Worm (Caenorhabditis elegans): ENCODE measurements around the gene peli-1.

The peli-1 gene

DNA sequence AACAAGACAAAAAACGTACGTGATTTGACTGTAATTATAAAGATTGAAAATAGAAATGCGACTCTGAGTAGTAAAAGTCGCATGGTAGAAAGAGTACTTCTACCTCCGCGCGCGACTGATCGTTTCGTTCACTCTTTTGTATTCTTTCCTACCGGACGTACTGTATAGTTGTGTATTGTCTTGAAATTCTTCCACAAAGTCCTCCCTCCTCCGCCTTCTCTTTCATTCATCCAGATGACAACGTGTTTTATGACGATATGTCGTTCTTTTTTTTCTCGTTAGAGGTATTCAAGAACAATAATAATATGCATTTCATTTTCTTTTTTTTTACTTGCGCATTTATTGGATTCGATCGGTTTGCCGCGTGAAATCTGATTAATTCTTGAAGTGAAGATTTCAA lies 20.9 kb downstream of the peli-1 start, which contains the start of gene K09H11.4:
TSS of gene K09H11.4 (minus strand) at position 101 of the 400 bp plus-strand sequence.
- no peak for TF ChIP-seq F13C5.2 (tag; optimal IDR thresholded peaks at IDR 0.05)
- no peak for TF ChIP-seq hnd-1 (tag; optimal IDR thresholded peaks at IDR 0.05)
- TF ChIP-seq ama-1 (optimal IDR thresholded peaks at IDR 0.05), result no peak
- no peak for TF ChIP-seq pes-1 (GFP tag; IDR thresholded peaks at IDR 0.05)
- TF ChIP-seq aly-1 (tag; optimal IDR thresholded peaks at IDR 0.05), result no peak
- TF ChIP-seq hmg-4 (GFP tag; optimal IDR thresholded peaks at IDR 0.05), result no peak
- no peak for TF ChIP-seq tra-4 (tag; optimal IDR thresholded peaks at IDR 0.05)
- no peak for TF ChIP-seq tbx-11 (GFP tag; IDR thresholded peaks at IDR 0.05)
- TF ChIP-seq tbx-37 (GFP tag; conservative IDR thresholded peaks at IDR 0.05), result no peak
- TF ChIP-seq flt-1 (GFP tag; IDR thresholded peaks at IDR 0.05), result no peak
- TF ChIP-seq scrt-1 (GFP tag; IDR thresholded peaks at IDR 0.05), result no peak
- TF ChIP-seq ceh-13 (GFP tag; optimal IDR thresholded peaks at IDR 0.05), result no peak
- no peak for TF ChIP-seq hmbx-1 (tag; optimal IDR thresholded peaks at IDR 0.05)
- no peak for TF ChIP-seq ets-7 (tag; optimal IDR thresholded peaks at IDR 0.05)
- TF ChIP-seq sea-1 (GFP tag; conservative IDR thresholded peaks at IDR 0.05), result no peak
- no peak for TF ChIP-seq ceh-36 (tag; optimal IDR thresholded peaks at IDR 0.05)

- no peak for TF ChIP-seq hmbx-1 (tag; optimal IDR thresholded peaks at IDR 0.05)
- TF ChIP-seq hmg-4 (GFP tag; optimal IDR thresholded peaks at IDR 0.05), result no peak
- TF ChIP-seq hnd-1 (tag; optimal IDR thresholded peaks at IDR 0.05), result no peak
- no peak for TF ChIP-seq tbx-37 (GFP tag; conservative IDR thresholded peaks at IDR 0.05)
- no peak for TF ChIP-seq ceh-13 (GFP tag; optimal IDR thresholded peaks at IDR 0.05)
- TF ChIP-seq F13C5.2 (tag; optimal IDR thresholded peaks at IDR 0.05), result no peak
- no peak for TF ChIP-seq ama-1 (optimal IDR thresholded peaks at IDR 0.05)
- TF ChIP-seq pes-1 (GFP tag; IDR thresholded peaks at IDR 0.05), result no peak
These were observed 25.2 kb downstream of the peli-1 start, which contains the start of gene K09H11.15 for ce11 chrV:5730783-5731182. K09H11.15 (minus strand) TSS chrV:5730883.

DNA sequence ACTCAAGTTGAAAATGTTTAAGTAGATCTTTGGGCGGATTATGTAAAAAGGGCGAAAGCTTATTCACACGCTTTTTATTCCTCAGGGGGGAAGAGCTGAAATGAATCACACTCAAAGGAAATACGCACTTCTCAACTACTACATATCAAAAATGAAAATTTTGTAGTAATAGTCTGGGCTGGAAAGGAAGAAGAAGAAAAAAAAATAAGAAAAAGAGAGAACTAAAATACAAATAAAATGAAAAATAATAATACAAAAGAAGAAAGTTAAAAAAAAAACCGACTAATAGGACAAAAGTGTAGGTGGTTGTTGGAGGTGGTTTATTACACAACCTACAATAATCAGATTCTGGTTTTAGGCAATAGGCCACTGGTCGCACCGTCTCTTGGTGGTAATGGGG lies 30.5 kb downstream of the peli-1 start, which contains the start of gene K09H11.6:
TSS of gene K09H11.6 (minus strand) at position 101 of the 400 bp plus-strand sequence.
- no peak for TF ChIP-seq B0310.2 (tag; optimal IDR thresholded peaks at IDR 0.05)
- TF ChIP-seq sea-1 (GFP tag; conservative IDR thresholded peaks at IDR 0.05), result no peak
- TF ChIP-seq hnd-1 (tag; optimal IDR thresholded peaks at IDR 0.05), result no peak

- TF ChIP-seq hmg-4 (GFP tag; optimal IDR thresholded peaks at IDR 0.05), result no peak
- TF ChIP-seq flt-1 (GFP tag; IDR thresholded peaks at IDR 0.05), result no peak
- TF ChIP-seq tbx-37 (GFP tag; conservative IDR thresholded peaks at IDR 0.05), result no peak
- no peak for TF ChIP-seq ama-1 (optimal IDR thresholded peaks at IDR 0.05)
These were observed 33.8 kb downstream of the peli-1 start for ce11 chrV:5739438-5739837.

- TF ChIP-seq B0310.2 (tag; optimal IDR thresholded peaks at IDR 0.05) (no peak), ceh-36 (tag; optimal IDR thresholded peaks at IDR 0.05) (no peak), aly-1 (tag; optimal IDR thresholded peaks at IDR 0.05) (no peak), hnd-1 (tag; optimal IDR thresholded peaks at IDR 0.05) (no peak), ets-7 (tag; optimal IDR thresholded peaks at IDR 0.05) (no peak), sea-1 (GFP tag; conservative IDR thresholded peaks at IDR 0.05) (no peak), tbx-37 (GFP tag; conservative IDR thresholded peaks at IDR 0.05) (no peak), ama-1 (optimal IDR thresholded peaks at IDR 0.05) (no peak), hmg-4 (GFP tag; optimal IDR thresholded peaks at IDR 0.05) (no peak), tra-4 (tag; optimal IDR thresholded peaks at IDR 0.05) (no peak)
These were observed 35.6 kb downstream of the peli-1 start for ce11 chrV:5741237-5741636.

ce11 chrV:5746237-5746636 lies 40.6 kb downstream of the peli-1 start:
- TF ChIP-seq hnd-1 (tag; optimal IDR thresholded peaks at IDR 0.05), result no peak
- TF ChIP-seq tra-4 (tag; optimal IDR thresholded peaks at IDR 0.05), result no peak
- no peak for TF ChIP-seq ceh-13 (GFP tag; optimal IDR thresholded peaks at IDR 0.05)
- TF ChIP-seq B0310.2 (tag; optimal IDR thresholded peaks at IDR 0.05), result no peak
- no peak for TF ChIP-seq F13C5.2 (tag; optimal IDR thresholded peaks at IDR 0.05)
- no peak for TF ChIP-seq scrt-1 (GFP tag; IDR thresholded peaks at IDR 0.05)
- TF ChIP-seq tbx-11 (GFP tag; IDR thresholded peaks at IDR 0.05), result no peak
- no peak for TF ChIP-seq hmbx-1 (tag; optimal IDR thresholded peaks at IDR 0.05)

DNA sequence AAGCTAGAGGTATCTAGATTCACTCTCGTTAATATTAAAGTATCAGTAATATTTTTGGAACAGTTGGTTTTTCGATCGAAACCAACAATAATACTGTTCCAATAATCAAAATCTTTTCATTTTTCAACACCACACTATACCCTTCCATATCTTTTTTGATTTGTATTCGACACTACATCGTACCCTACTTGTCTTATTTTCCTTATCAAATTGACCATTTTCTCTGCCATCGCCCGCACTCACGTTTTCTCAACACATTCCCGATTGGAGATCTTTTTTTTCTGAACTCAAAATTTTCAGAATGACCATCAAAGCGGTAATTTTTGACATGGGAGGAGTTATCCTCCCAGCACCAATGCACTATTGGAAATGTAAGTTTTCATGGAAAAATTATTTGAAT lies 41.9 kb downstream of the peli-1 start, which contains the start of gene acds-10:
TSS of gene acds-10 (plus strand) at position 301 of the 400 bp plus-strand sequence.
- no peak for TF ChIP-seq pes-1 (GFP tag; IDR thresholded peaks at IDR 0.05)
- no peak for TF ChIP-seq hnd-1 (tag; optimal IDR thresholded peaks at IDR 0.05)
- TF ChIP-seq ceh-13 (GFP tag; optimal IDR thresholded peaks at IDR 0.05), result no peak
- no peak for TF ChIP-seq hmg-4 (GFP tag; optimal IDR thresholded peaks at IDR 0.05)
- TF ChIP-seq F13C5.2 (tag; optimal IDR thresholded peaks at IDR 0.05), result no peak
- no peak for TF ChIP-seq tbx-37 (GFP tag; conservative IDR thresholded peaks at IDR 0.05)
- TF ChIP-seq hmbx-1 (tag; optimal IDR thresholded peaks at IDR 0.05), result no peak
- no peak for TF ChIP-seq tbx-11 (GFP tag; IDR thresholded peaks at IDR 0.05)
- no peak for TF ChIP-seq flt-1 (GFP tag; IDR thresholded peaks at IDR 0.05)
- no peak for TF ChIP-seq ama-1 (optimal IDR thresholded peaks at IDR 0.05)
- no peak for TF ChIP-seq B0310.2 (tag; optimal IDR thresholded peaks at IDR 0.05)
- no peak for TF ChIP-seq ets-7 (tag; optimal IDR thresholded peaks at IDR 0.05)
- TF ChIP-seq sea-1 (GFP tag; conservative IDR thresholded peaks at IDR 0.05), result no peak

- TF ChIP-seq B0310.2 (tag; optimal IDR thresholded peaks at IDR 0.05), result no peak
- no peak for TF ChIP-seq ets-7 (tag; optimal IDR thresholded peaks at IDR 0.05)
- no peak for TF ChIP-seq ama-1 (optimal IDR thresholded peaks at IDR 0.05)
- TF ChIP-seq ceh-36 (tag; optimal IDR thresholded peaks at IDR 0.05), result no peak
- TF ChIP-seq pes-1 (GFP tag; IDR thresholded peaks at IDR 0.05), result no peak
- TF ChIP-seq aly-1 (tag; optimal IDR thresholded peaks at IDR 0.05), result no peak
- no peak for TF ChIP-seq flt-1 (GFP tag; IDR thresholded peaks at IDR 0.05)
- no peak for TF ChIP-seq tbx-11 (GFP tag; IDR thresholded peaks at IDR 0.05)
- no peak for TF ChIP-seq tbx-37 (GFP tag; conservative IDR thresholded peaks at IDR 0.05)
These were observed 47.8 kb downstream of the peli-1 start, which contains the start of gene pgph-1 for ce11 chrV:5753432-5753831. pgph-1 (minus strand) TSS chrV:5753532.
